Fruit fly (Drosophila melanogaster) whole organism, prepupa: ENCODE data around the gene CG7182.

ENCODE experiments used
- Blimp-1 ChIP-seq: fragments of 200-800 bp; sonication (Bioruptor generic); optimal IDR thresholded peaks from 3 replicates; lab custom pipeline; 2017; ENCODE audit warnings: missing biosample characterization, missing genetic modification characterization, mild to moderate bottlenecking, moderate library complexity, missing genetic modification reagents
- CG10631 ChIP-seq: fragments of 200-800 bp; sonication (Bioruptor generic); optimal IDR thresholded peaks from 2 replicates; lab custom pipeline; 2016; ENCODE audit warnings: missing biosample characterization, missing genetic modification characterization
- CG10669 ChIP-seq: fragments of 200-800 bp; sonication (Bioruptor generic); optimal IDR thresholded peaks from 3 replicates; lab custom pipeline; 2018; ENCODE audit warnings: missing biosample characterization, mild to moderate bottlenecking, missing genetic modification characterization, moderate library complexity
- CG11294 ChIP-seq: fragments of 200-800 bp; sonication (Bioruptor generic); IDR thresholded peaks from 2 replicates; pipeline ENCODE4 v1.3.6; 2022; ENCODE audit warnings: missing biosample characterization, missing genetic modification characterization
- CG11902 ChIP-seq: fragments of 200-800 bp; sonication (Bioruptor generic); optimal IDR thresholded peaks from 3 replicates; lab custom pipeline; 2016; ENCODE audit warnings: missing biosample characterization, missing genetic modification characterization
- CG15336 ChIP-seq: fragments of 200-800 bp; sonication (Bioruptor generic); IDR thresholded peaks from 2 replicates; pipeline ENCODE4 v1.3.6; 2022; ENCODE audit warnings: missing biosample characterization, missing genetic modification characterization
- CG1621 ChIP-seq: fragments of 200-800 bp; sonication (Bioruptor generic); optimal IDR thresholded peaks from 3 replicates; lab custom pipeline; 2018; ENCODE audit warnings: missing biosample characterization, mild to moderate bottlenecking, missing genetic modification characterization
- CG16779 ChIP-seq: fragments of 200-800 bp; sonication (Bioruptor generic); optimal IDR thresholded peaks from 3 replicates; lab custom pipeline; 2017; ENCODE audit warnings: missing biosample characterization, mild to moderate bottlenecking, missing genetic modification characterization
- CG3032 ChIP-seq: fragments of 200-800 bp; optimal IDR thresholded peaks from 2 replicates; lab custom pipeline; 2019; ENCODE audit warnings: missing biosample characterization, mild to moderate bottlenecking, missing genetic modification characterization, moderate library complexity
- CG31627 ChIP-seq: fragments of 200-800 bp; sonication (Bioruptor generic); optimal IDR thresholded peaks from 3 replicates; lab custom pipeline; 2016; ENCODE audit warnings: missing biosample characterization, missing genetic modification characterization
- CG32006 ChIP-seq: fragments of 200-800 bp; sonication (Bioruptor generic); optimal IDR thresholded peaks from 3 replicates; lab custom pipeline; 2017; ENCODE audit warnings: missing biosample characterization, mild to moderate bottlenecking, missing genetic modification characterization
- CG3919 ChIP-seq: fragments of 200-800 bp; sonication (Bioruptor generic); optimal IDR thresholded peaks from 3 replicates; lab custom pipeline; 2016; ENCODE audit warnings: missing biosample characterization, missing genetic modification characterization
- CG6163 ChIP-seq: fragments of 200-800 bp; sonication (Bioruptor generic); IDR thresholded peaks from 3 replicates; pipeline ENCODE4 v1.3.6; 2022; ENCODE audit warnings: missing biosample characterization, missing genetic modification characterization
- CG6792 ChIP-seq: fragments of 200-800 bp; sonication (Bioruptor generic); optimal IDR thresholded peaks from 3 replicates; lab custom pipeline; 2016; ENCODE audit warnings: missing biosample characterization, missing genetic modification characterization
- CG6808 ChIP-seq: fragments of 200-800 bp; sonication (Bioruptor generic); optimal IDR thresholded peaks from 3 replicates; lab custom pipeline; 2017; ENCODE audit warnings: missing biosample characterization, missing genetic modification characterization, mild to moderate bottlenecking, moderate library complexity, missing genetic modification reagents
- CG6854 ChIP-seq: fragments of 200-800 bp; sonication (Bioruptor generic); optimal IDR thresholded peaks from 2 replicates; lab custom pipeline; 2017; ENCODE audit warnings: missing biosample characterization, mild to moderate bottlenecking, missing genetic modification characterization
- CG8119 ChIP-seq: fragments of 200-800 bp; sonication (Bioruptor generic); IDR thresholded peaks from 3 replicates; pipeline ENCODE4 v1.3.6; 2022; ENCODE audit warnings: missing biosample characterization, missing genetic modification characterization
- CG8319 ChIP-seq: fragments of 200-800 bp; sonication (Bioruptor generic); optimal IDR thresholded peaks from 3 replicates; lab custom pipeline; 2016; ENCODE audit warnings: missing biosample characterization, missing genetic modification characterization
- CG8632 ChIP-seq: fragments of 200-800 bp; sonication (Bioruptor generic); optimal IDR thresholded peaks from 3 replicates; lab custom pipeline; 2016; ENCODE audit warnings: missing biosample characterization, missing genetic modification characterization
- Eip75B ChIP-seq: fragments of 200-800 bp; sonication (Bioruptor generic); optimal IDR thresholded peaks from 3 replicates; lab custom pipeline; 2016; ENCODE audit warnings: missing biosample characterization, missing genetic modification characterization
- Eip78C ChIP-seq: fragments of 200-800 bp; sonication (Bioruptor generic); peaks from one replicate; lab custom pipeline; 2016; ENCODE audit warnings: missing biosample characterization, missing genetic modification characterization
- Eip93F ChIP-seq: fragments of 200-800 bp; sonication (Bioruptor generic); optimal IDR thresholded peaks from 2 replicates; lab custom pipeline; 2016; ENCODE audit warnings: missing biosample characterization, mild to moderate bottlenecking, missing genetic modification characterization
- Ets21C ChIP-seq: fragments of 200-800 bp; sonication (Bioruptor generic); optimal IDR thresholded peaks from 3 replicates; lab custom pipeline; 2016; ENCODE audit warnings: missing biosample characterization, missing genetic modification characterization
- Ets96B ChIP-seq: fragments of 200-800 bp; optimal IDR thresholded peaks from 2 replicates; lab custom pipeline; 2019; ENCODE audit warnings: missing biosample characterization, mild to moderate bottlenecking, missing genetic modification characterization, moderate library complexity
- Gug ChIP-seq: fragments of 200-800 bp; sonication (Bioruptor generic); IDR thresholded peaks from 2 replicates; pipeline ENCODE4 v1.3.6; 2022; ENCODE audit warnings: missing biosample characterization, missing genetic modification characterization
- Hr38 ChIP-seq: sonication (Bioruptor generic); optimal IDR thresholded peaks from 2 replicates; lab custom pipeline; 2016; ENCODE audit warnings: missing biosample characterization, missing genetic modification characterization
- Hr4 ChIP-seq: fragments of 200-800 bp; sonication (Bioruptor generic); optimal IDR thresholded peaks from 3 replicates; lab custom pipeline; 2016; ENCODE audit warnings: missing biosample characterization, missing genetic modification characterization
- Met ChIP-seq: fragments of 200-800 bp; sonication (Bioruptor generic); optimal IDR thresholded peaks from 3 replicates; lab custom pipeline; 2016; ENCODE audit warnings: missing biosample characterization, missing genetic modification characterization
- OdsH ChIP-seq: fragments of 200-800 bp; sonication (Bioruptor generic); optimal IDR thresholded peaks from 3 replicates; lab custom pipeline; 2016; ENCODE audit warnings: missing biosample characterization, missing genetic modification characterization
- Sox102F ChIP-seq: fragments of 200-800 bp; sonication (Bioruptor generic); optimal IDR thresholded peaks from 2 replicates; lab custom pipeline; 2016; ENCODE audit warnings: missing biosample characterization, mild to moderate bottlenecking, missing genetic modification characterization
- Sox14 ChIP-seq: fragments of 200-800 bp; sonication (Bioruptor generic); optimal IDR thresholded peaks from 3 replicates; lab custom pipeline; 2016; ENCODE audit warnings: missing biosample characterization, missing genetic modification characterization
- achi ChIP-seq: fragments of 200-800 bp; sonication (Bioruptor generic); optimal IDR thresholded peaks from 3 replicates; lab custom pipeline; 2016; ENCODE audit warnings: missing biosample characterization, missing genetic modification characterization
- dac ChIP-seq: fragments of 200-800 bp; sonication (Bioruptor generic); optimal IDR thresholded peaks from 2 replicates; lab custom pipeline; 2017; ENCODE audit warnings: missing biosample characterization, mild to moderate bottlenecking, missing genetic modification characterization
- eg ChIP-seq: fragments of 200-800 bp; sonication (Bioruptor generic); IDR thresholded peaks from 3 replicates; pipeline ENCODE4 v1.3.6; 2022; ENCODE audit warnings: missing biosample characterization, missing genetic modification characterization
- esn ChIP-seq: fragments of 200-800 bp; sonication (Bioruptor generic); optimal IDR thresholded peaks from 2 replicates; lab custom pipeline; 2016; ENCODE audit warnings: missing biosample characterization, mild to moderate bottlenecking, missing genetic modification characterization, moderate library complexity
- fd85E ChIP-seq: fragments of 200-800 bp; sonication (Bioruptor generic); optimal IDR thresholded peaks from 3 replicates; lab custom pipeline; 2016; ENCODE audit warnings: missing biosample characterization, missing genetic modification characterization
- fkh ChIP-seq: fragments of 200-800 bp; sonication (Bioruptor generic); optimal IDR thresholded peaks from 3 replicates; lab custom pipeline; 2017; ENCODE audit warnings: missing biosample characterization, mild to moderate bottlenecking, missing genetic modification characterization, moderate library complexity
- spab ChIP-seq: fragments of 200-800 bp; sonication (Bioruptor generic); optimal IDR thresholded peaks from 2 replicates; lab custom pipeline; 2017; ENCODE audit warnings: missing biosample characterization, mild to moderate bottlenecking, missing genetic modification characterization, missing genetic modification reagents
- ss ChIP-seq, 2 experiments: fragments of 200-800 bp; sonication (Bioruptor generic); optimal IDR thresholded peaks; 2 replicates in 1 of 2; 3 replicates in 1 of 2; lab custom pipeline; 2017 to 2018; ENCODE audit warnings: mild to moderate bottlenecking in 2 of 2, missing biosample characterization in 2 of 2, missing genetic modification characterization in 2 of 2, moderate library complexity in 1 of 2
- svp ChIP-seq: fragments of 200-800 bp; sonication (Bioruptor generic); peaks from one replicate; lab custom pipeline; 2016; ENCODE audit warnings: missing biosample characterization, missing genetic modification characterization
- vri ChIP-seq: fragments of 200-800 bp; sonication (Bioruptor generic); optimal IDR thresholded peaks from 3 replicates; lab custom pipeline; 2016; ENCODE audit warnings: missing biosample characterization, mild to moderate bottlenecking, missing genetic modification characterization

CG7182 gene

dm6 chr3L:8379161-8379560, 33.0 kb upstream of the CG7182 start:
- TF ChIP-seq CG15336 (GFP tag; lab: Robert Waterston, UW): no peak
- peak; percentile 50 for TF ChIP-seq fkh (GFP tag; lab: Kevin White, UChicago)
- TF ChIP-seq CG10669 (GFP tag; lab: Kevin White, UChicago): no peak
- TF ChIP-seq Sox14 (GFP tag; lab: Kevin White, UChicago): no peak
- no peak for TF ChIP-seq CG32006 (GFP tag; lab: Kevin White, UChicago)
- no peak for TF ChIP-seq Ets21C (GFP tag; lab: Kevin White, UChicago)
- TF ChIP-seq CG16779 (tag; lab: Kevin White, UChicago): no peak

- no peak for TF ChIP-seq CG32006 (GFP tag; lab: Kevin White, UChicago)
- TF ChIP-seq CG11902 (GFP tag; lab: Kevin White, UChicago): no peak
- no peak for TF ChIP-seq CG1621
- TF ChIP-seq spab (GFP tag; lab: Kevin White, UChicago): no peak
- TF ChIP-seq Eip93F (GFP tag; lab: Kevin White, UChicago): no peak
- TF ChIP-seq CG11294 (GFP tag; lab: Robert Waterston, UW): no peak
- TF ChIP-seq CG10669 (GFP tag; lab: Kevin White, UChicago): no peak
- no peak for TF ChIP-seq OdsH
- TF ChIP-seq fkh (GFP tag; lab: Kevin White, UChicago): no peak
- no peak for TF ChIP-seq esn
- no peak for TF ChIP-seq CG3032 (tag; lab: Kevin White, UChicago)
- no peak for TF ChIP-seq CG6792 (GFP tag; lab: Kevin White, UChicago)
- TF ChIP-seq Ets21C (GFP tag; lab: Kevin White, UChicago): no peak
Measured at dm6 chr3L:8374107-8374506, 27.9 kb upstream of the CG7182 start.

dm6 chr3L:8372035-8372434, 25.9 kb upstream of the CG7182 start, which contains the start of gene ImpE1:
Gene ImpE1, plus strand, starts transcription at chr3L:8372405.
- peak; percentile 74 for TF ChIP-seq CG3919 (GFP tag; lab: Kevin White, UChicago)
- TF ChIP-seq CG6854 (GFP tag; lab: Kevin White, UChicago): peak; percentile 49
- peak; percentile 45 for TF ChIP-seq Eip78C (GFP tag; lab: Kevin White, UChicago)
- no peak for TF ChIP-seq ss (GFP tag; optimal IDR thresholded peaks at IDR 0.05; lab: Kevin White, UChicago)
- peak; percentile 35 for TF ChIP-seq Sox102F (GFP tag; lab: Kevin White, UChicago)
- TF ChIP-seq Hr4 (GFP tag; lab: Kevin White, UChicago): no peak

- TF ChIP-seq Met: no peak
- TF ChIP-seq Blimp-1 (GFP tag; lab: Kevin White, UChicago): no peak
- TF ChIP-seq fd85E (GFP tag; lab: Kevin White, UChicago): no peak
- no peak for TF ChIP-seq Ets96B (tag; lab: Kevin White, UChicago)
- no peak for TF ChIP-seq Hr38
- no peak for TF ChIP-seq Eip75B (GFP tag; lab: Kevin White, UChicago)
- no peak for TF ChIP-seq Hr4 (GFP tag; lab: Kevin White, UChicago)
- no peak for TF ChIP-seq Sox14 (GFP tag; lab: Kevin White, UChicago)
- no peak for TF ChIP-seq CG6163 (GFP tag; lab: Robert Waterston, UW)
- no peak for TF ChIP-seq Gug (GFP tag; lab: Robert Waterston, UW)
- TF ChIP-seq vri (GFP tag; lab: Kevin White, UChicago): no peak
- TF ChIP-seq Eip93F (GFP tag; lab: Kevin White, UChicago): no peak
- TF ChIP-seq CG11294 (GFP tag; lab: Robert Waterston, UW): no peak
- peak; percentile 62 for TF ChIP-seq Eip78C (GFP tag; lab: Kevin White, UChicago)
- no peak for TF ChIP-seq CG6808 (GFP tag; lab: Kevin White, UChicago)
- TF ChIP-seq svp (GFP tag; lab: Kevin White, UChicago): peak; percentile 56
- TF ChIP-seq CG1621: no peak
Measured at dm6 chr3L:8371538-8371937, 25.4 kb upstream of the CG7182 start.

dm6 chr3L:8370922-8371321, 24.7 kb upstream of the CG7182 start:
- TF ChIP-seq achi (GFP tag; lab: Kevin White, UChicago): no peak
- TF ChIP-seq CG15336 (GFP tag; lab: Robert Waterston, UW): no peak
- TF ChIP-seq Ets96B (tag; lab: Kevin White, UChicago): no peak
- no peak for TF ChIP-seq CG6854 (GFP tag; lab: Kevin White, UChicago)
- no peak for TF ChIP-seq Hr38
- TF ChIP-seq Eip75B (GFP tag; lab: Kevin White, UChicago): no peak
- TF ChIP-seq Gug (GFP tag; lab: Robert Waterston, UW): no peak
- no peak for TF ChIP-seq CG10631 (GFP tag; lab: Kevin White, UChicago)
- no peak for TF ChIP-seq CG8319 (GFP tag; lab: Kevin White, UChicago)
- TF ChIP-seq CG3919 (GFP tag; lab: Kevin White, UChicago): peak; percentile 4
- peak; percentile 4 for TF ChIP-seq CG8632 (GFP tag; lab: Kevin White, UChicago)
- peak; percentile 58 for TF ChIP-seq vri (GFP tag; lab: Kevin White, UChicago)
- no peak for TF ChIP-seq CG10669 (GFP tag; lab: Kevin White, UChicago)
- TF ChIP-seq CG6808 (GFP tag; lab: Kevin White, UChicago): no peak
- no peak for TF ChIP-seq eg
- no peak for TF ChIP-seq ss (GFP tag; optimal IDR thresholded peaks at IDR 0.05; lab: Kevin White, UChicago)
- peak; percentile 66 for TF ChIP-seq CG31627 (GFP tag; lab: Kevin White, UChicago)
- TF ChIP-seq svp (GFP tag; lab: Kevin White, UChicago): peak; percentile 86
- TF ChIP-seq CG11902 (GFP tag; lab: Kevin White, UChicago): no peak
- TF ChIP-seq OdsH: peak; percentile 14
- TF ChIP-seq Met: peak; percentile 73
- no peak for TF ChIP-seq dac
- TF ChIP-seq Eip93F (GFP tag; lab: Kevin White, UChicago): no peak
- no peak for TF ChIP-seq CG8119
